Fruit fly (Drosophila melanogaster) whole organism: ENCODE results near the gene Acbp1.

ENCODE experiments used
- CG8478 ChIP-seq: fragments of >200 bp; optimal IDR thresholded peaks from 2 replicates; lab custom pipeline; 2018; ENCODE audit warnings: inconsistent platforms
- Dll ChIP-seq: fragments of >200 bp; optimal IDR thresholded peaks from 2 replicates; lab custom pipeline; 2017
- pan ChIP-seq: fragments of >200 bp; optimal IDR thresholded peaks from 2 replicates; lab custom pipeline; 2017
- psq ChIP-seq: fragments of >200 bp; optimal IDR thresholded peaks from 2 replicates; lab custom pipeline; 2017
- usp ChIP-seq: fragments of >200 bp; optimal IDR thresholded peaks from 2 replicates; lab custom pipeline; 2017; ENCODE audit warnings: missing biosample characterization, missing genetic modification characterization, mixed read lengths

DNA sequence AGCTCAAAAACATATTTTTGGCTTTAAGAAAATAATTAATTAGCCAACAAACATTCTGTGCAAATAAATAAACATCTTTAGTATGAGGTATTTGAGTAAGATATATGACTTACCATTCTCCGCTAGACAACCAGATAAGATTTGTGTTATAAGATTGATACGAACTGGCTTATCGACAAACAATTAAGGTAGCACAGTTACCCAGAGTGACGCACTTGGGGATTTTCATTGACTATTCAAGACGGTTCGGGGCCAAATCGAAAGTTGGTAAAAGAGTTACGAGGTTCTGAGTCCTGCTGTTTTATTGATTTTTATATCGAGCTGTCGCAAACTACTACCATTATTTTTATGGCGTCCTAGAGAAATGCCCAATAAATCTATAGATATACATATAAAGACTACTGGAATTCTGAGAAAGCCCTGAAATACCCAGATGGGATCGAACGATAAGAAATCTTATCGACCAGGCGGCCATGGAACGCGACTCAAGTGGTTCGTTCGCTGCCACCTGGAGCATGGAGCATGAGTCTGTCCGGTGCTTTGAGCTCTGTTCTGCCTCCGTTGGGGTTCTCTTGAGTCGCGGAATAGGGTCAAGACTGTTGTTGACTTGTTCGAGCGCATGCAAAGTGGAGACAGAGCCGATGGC is 32.1 kb downstream of the Acbp1 start:
- TF ChIP-seq usp (GFP tag; lab: Kevin White, UChicago), result no peak
- no peak for TF ChIP-seq psq
- no peak for TF ChIP-seq CG8478 (lab: Kevin White, UChicago)
- no peak for TF ChIP-seq Dll (lab: Kevin White, UChicago)
- no peak for TF ChIP-seq pan
